Worm (Caenorhabditis elegans) whole organism, mixed stage, embryonic: Measurements from ENCODE around the gene orc-1.

ENCODE experiments used
- ces-1 ChIP-seq: fragments of 150-350 bp; optimal IDR thresholded peaks from 2 replicates; lab custom pipeline; 2014; ENCODE audit warnings: missing biosample characterization, missing genetic modification reagents, missing genetic modification characterization
- elt-1 ChIP-seq: sonication (generic microtip); optimal IDR thresholded peaks from 2 replicates; lab custom pipeline; 2017; ENCODE audit warnings: missing genetic modification characterization, mild to moderate bottlenecking, missing compliant biosample characterization, antibody characterized with exemption, moderate library complexity, borderline replicate concordance; ENCODE audit not compliant: insufficient read depth
- elt-3 ChIP-seq: fragments of 150-350 bp; optimal IDR thresholded peaks from 2 replicates; lab custom pipeline; 2014; ENCODE audit warnings: missing biosample characterization, missing genetic modification characterization
- lsy-2 ChIP-seq: fragments of 150-350 bp; optimal IDR thresholded peaks from 2 replicates; lab custom pipeline; 2014; ENCODE audit warnings: missing biosample characterization, missing genetic modification characterization
- nhr-28 ChIP-seq: fragments of 150-350 bp; optimal IDR thresholded peaks from 2 replicates; lab custom pipeline; 2014; ENCODE audit warnings: missing biosample characterization, missing genetic modification characterization
- nhr-76 ChIP-seq: sonication (generic microtip); optimal IDR thresholded peaks from 2 replicates; lab custom pipeline; 2017; ENCODE audit warnings: missing biosample characterization, missing genetic modification characterization
- pha-4 ChIP-seq: fragments of 150-350 bp; optimal IDR thresholded peaks from 2 replicates; lab custom pipeline; 2018; ENCODE audit warnings: missing biosample characterization, missing genetic modification reagents, missing genetic modification characterization
- snpc-4 ChIP-seq: fragments of 150-350 bp; optimal IDR thresholded peaks from 2 replicates; lab custom pipeline; 2014; ENCODE audit warnings: missing biosample characterization, missing genetic modification characterization
- unc-39 ChIP-seq: fragments of 150-350 bp; optimal IDR thresholded peaks from 2 replicates; lab custom pipeline; 2014; ENCODE audit warnings: missing biosample characterization, missing genetic modification characterization
- unc-62 ChIP-seq: fragments of 150-350 bp; optimal IDR thresholded peaks from 2 replicates; lab custom pipeline; 2014; ENCODE audit warnings: missing biosample characterization, missing genetic modification reagents, missing genetic modification characterization
- ztf-11 ChIP-seq: fragments of 150-350 bp; optimal IDR thresholded peaks from 2 replicates; lab custom pipeline; 2014; ENCODE audit warnings: missing biosample characterization, missing genetic modification characterization

ce11 chrIII:10595066-10595465, 47.9 kb upstream of the orc-1 start, which contains the start of gene Y45F3A.9:
- TF ChIP-seq elt-3 (tag; lab: Kevin White, UChicago) (no peak), pha-4 (tag; lab: Kevin White, UChicago) (no peak), lsy-2 (tag; lab: Kevin White, UChicago) (no peak), unc-62 (GFP tag; lab: Kevin White, UChicago) (no peak), ztf-11 (no peak), nhr-28 (tag; lab: Kevin White, UChicago) (no peak), nhr-76 (no peak), unc-39 (tag; lab: Kevin White, UChicago) (no peak), elt-1 (no peak), snpc-4 (tag; lab: Kevin White, UChicago) (no peak), ces-1 (GFP tag; lab: Kevin White, UChicago) (no peak)
